Worm (Caenorhabditis elegans) whole organism, L4 larva: ENCODE results near the gene nlr-1.

Experiments
- F10B5.3 ChIP-seq: sonication (generic microtip); optimal IDR thresholded peaks from 2 replicates; lab custom pipeline; 2016; ENCODE audit warnings: mild to moderate bottlenecking, missing genetic modification characterization, missing compliant biosample characterization
- F44E2.7 ChIP-seq: fragments of 200-800 bp; sonication (Bioruptor generic); IDR thresholded peaks from 2 replicates; pipeline ENCODE4 v2.1.2; 2022; ENCODE audit warnings: missing genetic modification characterization, missing compliant biosample characterization
- F49E8.2 ChIP-seq: sonication (generic microtip); optimal IDR thresholded peaks from 2 replicates; lab custom pipeline; 2016; ENCODE audit warnings: missing compliant biosample characterization, mild to moderate bottlenecking, missing genetic modification characterization, borderline replicate concordance
- Y48G9A.11 ChIP-seq: fragments of 200-800 bp; sonication (Bioruptor generic); IDR thresholded peaks from 2 replicates; pipeline ENCODE4 v1.3.6; 2022; ENCODE audit warnings: missing genetic modification reagents, missing genetic modification characterization, missing compliant biosample characterization
- aha-1 ChIP-seq: fragments of 150-350 bp; peaks from one replicate; lab custom pipeline; 2014; ENCODE audit warnings: missing biosample characterization, missing genetic modification characterization
- aly-2 ChIP-seq: sonication (generic microtip); optimal IDR thresholded peaks from 2 replicates; lab custom pipeline; 2018; ENCODE audit warnings: missing biosample characterization, missing genetic modification characterization
- ama-1 ChIP-seq: fragments of 150-350 bp; optimal IDR thresholded peaks from 2 replicates; lab custom pipeline; 2014; ENCODE audit warnings: inconsistent platforms, mixed read lengths
- ceh-62 ChIP-seq: sonication (generic microtip); optimal IDR thresholded peaks from 2 replicates; lab custom pipeline; 2017; ENCODE audit warnings: missing biosample characterization, missing genetic modification characterization
- cey-2 ChIP-seq: sonication (generic microtip); optimal IDR thresholded peaks from 3 replicates; lab custom pipeline; 2017; ENCODE audit warnings: missing genetic modification characterization, mild to moderate bottlenecking, missing compliant biosample characterization, antibody characterized with exemption, borderline replicate concordance; ENCODE audit not compliant: insufficient read depth
- daf-16 ChIP-seq, 3 experiments: sonication (generic microtip); optimal IDR thresholded peaks; 2 replicates each; lab custom pipeline; 2016 to 2017; ENCODE audit warnings: missing genetic modification characterization in 3 of 3, missing genetic modification reagents in 3 of 3, mild to moderate bottlenecking in 2 of 3, missing compliant biosample characterization in 2 of 3, missing biosample characterization in 1 of 3, moderate library complexity in 1 of 3
- daf-8 ChIP-seq: fragments of 200-800 bp; sonication (Bioruptor generic); IDR thresholded peaks from 2 replicates; pipeline ENCODE4 v1.3.6; 2022; ENCODE audit warnings: missing genetic modification characterization, missing compliant biosample characterization
- dmd-6 ChIP-seq: fragments of 200-800 bp; sonication (Bioruptor generic); IDR thresholded peaks from 2 replicates; pipeline ENCODE4 v1.3.6; 2022; ENCODE audit warnings: missing genetic modification reagents, missing genetic modification characterization, missing compliant biosample characterization
- egl-43 ChIP-seq: fragments of 200-800 bp; sonication (Bioruptor generic); IDR thresholded peaks from 2 replicates; pipeline ENCODE4 v1.3.6; 2022; ENCODE audit warnings: missing genetic modification reagents, missing genetic modification characterization, missing compliant biosample characterization
- fos-1 ChIP-seq: fragments of 150-350 bp; optimal IDR thresholded peaks from 2 replicates; lab custom pipeline; 2014; ENCODE audit warnings: missing biosample characterization, missing genetic modification characterization
- hlh-11 ChIP-seq: fragments of 200-800 bp; sonication (Bioruptor generic); optimal IDR thresholded peaks from 2 replicates; lab custom pipeline; 2018; ENCODE audit warnings: mild to moderate bottlenecking, missing genetic modification characterization, missing compliant biosample characterization
- hmg-1.1 ChIP-seq: fragments of 200-800 bp; sonication (Bioruptor generic); IDR thresholded peaks from 2 replicates; pipeline ENCODE4 v1.3.6; 2022; ENCODE audit warnings: missing genetic modification reagents, missing genetic modification characterization, missing compliant biosample characterization
- jun-1 ChIP-seq: fragments of 150-350 bp; optimal IDR thresholded peaks from 2 replicates; lab custom pipeline; 2014; ENCODE audit warnings: missing biosample characterization, missing genetic modification reagents, missing genetic modification characterization
- lin-38 ChIP-seq: fragments of 200-800 bp; sonication (Bioruptor generic); IDR thresholded peaks from 2 replicates; pipeline ENCODE4 v1.3.6; 2022; ENCODE audit warnings: missing genetic modification reagents, missing genetic modification characterization, missing compliant biosample characterization
- lir-3 ChIP-seq: sonication (generic microtip); optimal IDR thresholded peaks from 2 replicates; lab custom pipeline; 2016; ENCODE audit warnings: mild to moderate bottlenecking, missing genetic modification characterization, missing compliant biosample characterization
- madf-9 ChIP-seq: fragments of 200-800 bp; sonication (Bioruptor generic); conservative IDR thresholded peaks from 2 replicates; pipeline ENCODE4 v1.3.6; 2022; ENCODE audit warnings: missing genetic modification reagents, missing genetic modification characterization, missing compliant biosample characterization
- nhr-10 ChIP-seq: fragments of 150-350 bp; optimal IDR thresholded peaks from 2 replicates; lab custom pipeline; 2014; ENCODE audit warnings: missing biosample characterization, missing genetic modification characterization
- nhr-111 ChIP-seq: fragments of 200-800 bp; sonication (Bioruptor generic); optimal IDR thresholded peaks from 2 replicates; lab custom pipeline; 2018; ENCODE audit warnings: mild to moderate bottlenecking, missing genetic modification characterization, missing compliant biosample characterization
- nhr-42 ChIP-seq: fragments of 200-800 bp; sonication (Bioruptor generic); IDR thresholded peaks from 2 replicates; pipeline ENCODE4 v1.3.6; 2022; ENCODE audit warnings: missing genetic modification characterization, missing compliant biosample characterization
- nhr-6 ChIP-seq: fragments of 150-350 bp; optimal IDR thresholded peaks from 2 replicates; lab custom pipeline; 2014; ENCODE audit warnings: missing biosample characterization, missing genetic modification characterization
- nhr-77 ChIP-seq: fragments of 150-350 bp; optimal IDR thresholded peaks from 2 replicates; lab custom pipeline; 2014; ENCODE audit warnings: missing biosample characterization, missing genetic modification characterization
- pha-4 ChIP-seq, 2 experiments: fragments of 150-350 bp in 1 of 2; fragments of 200-800 bp in 1 of 2; sonication (Bioruptor generic) in 1 of 2; IDR thresholded peaks in 1 of 2; optimal IDR thresholded peaks in 1 of 2; 2 replicates each; pipeline versions ENCODE4 v1.3.6 to Lab custom; 2014 to 2022; ENCODE audit warnings: missing genetic modification characterization in 2 of 2, missing genetic modification reagents in 2 of 2, missing biosample characterization in 1 of 2, missing compliant biosample characterization in 1 of 2
- pqm-1 ChIP-seq: sonication (generic microtip); optimal IDR thresholded peaks from 2 replicates; lab custom pipeline; 2017; ENCODE audit warnings: missing biosample characterization, missing genetic modification characterization
- sdz-12 ChIP-seq: fragments of 200-800 bp; sonication (Bioruptor generic); optimal IDR thresholded peaks from 2 replicates; lab custom pipeline; 2018; ENCODE audit warnings: mild to moderate bottlenecking, missing genetic modification characterization, missing compliant biosample characterization
- set-16 ChIP-seq: fragments of 200-800 bp; sonication (Bioruptor generic); IDR thresholded peaks from 2 replicates; pipeline ENCODE4 v1.3.6; 2022; ENCODE audit warnings: missing genetic modification reagents, missing genetic modification characterization, missing compliant biosample characterization
- snpc-1.2 ChIP-seq: fragments of 200-800 bp; sonication (Bioruptor generic); IDR thresholded peaks from 2 replicates; pipeline ENCODE4 v1.3.6; 2022; ENCODE audit warnings: missing genetic modification reagents, missing genetic modification characterization, missing compliant biosample characterization
- snpc-4 ChIP-seq: fragments of 150-350 bp; optimal IDR thresholded peaks from 2 replicates; lab custom pipeline; 2014; ENCODE audit warnings: missing biosample characterization, missing genetic modification characterization
- spr-1 ChIP-seq: sonication (generic microtip); optimal IDR thresholded peaks from 2 replicates; lab custom pipeline; 2016; ENCODE audit warnings: mild to moderate bottlenecking, missing genetic modification characterization, missing compliant biosample characterization
- unc-130 ChIP-seq: sonication (generic microtip); optimal IDR thresholded peaks from 2 replicates; lab custom pipeline; 2016; ENCODE audit warnings: missing genetic modification reagents, missing genetic modification characterization, missing compliant biosample characterization
- unc-62 ChIP-seq, 3 experiments: fragments of 150-350 bp in 1 of 3; sonication (generic microtip); optimal IDR thresholded peaks in 2 of 3; peaks in 1 of 3; 1 replicate in 1 of 3; 2 replicates in 2 of 3; lab custom pipeline; 2014 to 2017; ENCODE audit warnings: missing biosample characterization in 3 of 3, missing genetic modification characterization in 3 of 3, missing genetic modification reagents in 3 of 3, missing genotype in 1 of 3
- zip-2 ChIP-seq: fragments of 150-350 bp; optimal IDR thresholded peaks from 2 replicates; lab custom pipeline; 2014; ENCODE audit warnings: missing biosample characterization, missing genetic modification characterization
- ztf-7 ChIP-seq: fragments of 150-350 bp; optimal IDR thresholded peaks from 2 replicates; lab custom pipeline; 2014; ENCODE audit warnings: missing biosample characterization, missing genetic modification characterization

Gene nlr-1

ce11 chrIV:12207873-12208272, 29.7 kb upstream of the nlr-1 start:
- TF ChIP-seq ama-1 (lab: Kevin White, UChicago) (peak; percentile 25), cey-2 (tag; lab: Kevin White, UChicago) (no peak), snpc-1.2 (GFP tag; lab: Robert Waterston, UW) (peak; percentile 72), fos-1 (tag; lab: Kevin White, UChicago) (peak; percentile 18), lin-38 (GFP tag; lab: Robert Waterston, UW) (peak; percentile 29; the same call in 1 of the 2 replicates), Y48G9A.11 (peak; percentile 73), aha-1 (peak; percentile 93), dmd-6 (GFP tag; lab: Robert Waterston, UW) (no peak), F49E8.2 (tag; lab: Kevin White, UChicago) (peak; percentile 2), nhr-77 (peak; percentile 3)

ce11 chrIV:12207454-12207853, 29.3 kb upstream of the nlr-1 start:
- TF ChIP-seq daf-16 (GFP tag; optimal IDR thresholded peaks at IDR 0.05; lab: Kevin White, UChicago) (no peak), daf-16 (tag; optimal IDR thresholded peaks at IDR 0.05; lab: Kevin White, UChicago) (peak; percentile 18), unc-62 (GFP tag; optimal IDR thresholded peaks at IDR 0.05 in 1 of 2; lab: Kevin White, UChicago) (peak in 1 of 2 experiments; percentile 94), unc-62 (tag; optimal IDR thresholded peaks at IDR 0.05; lab: Kevin White, UChicago) (no peak), set-16 (GFP tag; lab: Robert Waterston, UW) (no peak)

- TF ChIP-seq nhr-6 (tag; lab: Kevin White, UChicago) (peak; percentile 23), dmd-6 (GFP tag; lab: Robert Waterston, UW) (no peak), jun-1 (tag; lab: Kevin White, UChicago) (no peak), sdz-12 (GFP tag; lab: Kevin White, UChicago) (no peak)
These were observed 25.8 kb upstream of the nlr-1 start for ce11 chrIV:12203968-12204367.

ce11 chrIV:12202949-12203348, 24.8 kb upstream of the nlr-1 start, which contains the start of gene F35G2.1:
Gene F35G2.1 (plus strand): TSS chrIV:12203249.
- TF ChIP-seq ztf-7 (tag; lab: Kevin White, UChicago) (no peak), aha-1 (no peak), jun-1 (tag; lab: Kevin White, UChicago) (no peak), pha-4 (GFP tag; IDR thresholded peaks at IDR 0.05; lab: Robert Waterston, UW) (no peak), pha-4 (tag; optimal IDR thresholded peaks at IDR 0.05; lab: Kevin White, UChicago) (no peak), nhr-111 (no peak), aly-2 (tag; lab: Kevin White, UChicago) (no peak), pqm-1 (tag; lab: Kevin White, UChicago) (no peak), spr-1 (tag; lab: Kevin White, UChicago) (no peak), nhr-42 (GFP tag; lab: Robert Waterston, UW) (no peak), snpc-1.2 (GFP tag; lab: Robert Waterston, UW) (no peak), lir-3 (tag; lab: Kevin White, UChicago) (no peak), F44E2.7 (no peak)

DNA sequence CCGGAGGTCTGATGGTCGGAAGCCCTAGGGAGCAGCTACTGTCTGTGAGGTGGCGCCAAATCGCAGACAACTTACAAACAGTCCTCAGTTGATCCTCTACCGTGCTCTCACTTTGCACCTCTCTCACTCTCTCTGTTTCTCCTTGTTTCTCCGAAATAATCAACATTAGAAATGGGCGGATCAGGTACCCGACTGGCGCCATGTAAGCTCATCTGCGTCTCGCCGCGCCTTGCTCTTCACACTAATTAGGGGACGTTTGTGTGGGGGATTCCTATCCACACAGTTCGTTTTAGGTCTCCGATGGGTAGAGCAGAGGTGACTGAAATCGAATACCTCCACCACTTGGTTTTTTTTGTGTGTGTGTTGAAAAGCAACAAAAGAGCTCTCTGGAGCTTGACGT, 23.9 kb upstream of the nlr-1 start:
- TF ChIP-seq nhr-42 (GFP tag; lab: Robert Waterston, UW) (no peak), F10B5.3 (tag; lab: Kevin White, UChicago) (no peak), aha-1 (no peak), daf-8 (GFP tag; lab: Robert Waterston, UW) (no peak), lir-3 (tag; lab: Kevin White, UChicago) (no peak), hlh-11 (no peak), snpc-4 (tag; lab: Kevin White, UChicago) (no peak), unc-130 (GFP tag; lab: Kevin White, UChicago) (no peak), zip-2 (tag; lab: Kevin White, UChicago) (no peak), ceh-62 (tag; lab: Kevin White, UChicago) (no peak), dmd-6 (GFP tag; lab: Robert Waterston, UW) (no peak), hmg-1.1 (GFP tag; lab: Robert Waterston, UW) (no peak), egl-43 (peak; percentile 71; the same call in 1 of the 2 replicates), madf-9 (GFP tag; lab: Robert Waterston, UW) (0 out of 2 replicates have a peak, but pooled peaks have one; percentile 8), nhr-10 (tag; lab: Kevin White, UChicago) (no peak)
